Fruit fly (Drosophila melanogaster) whole organism, embryonic: Measurements from ENCODE around the gene CG43401.

Experiments
- CG12071 ChIP-seq: fragments of 200-800 bp; sonication (Bioruptor generic); optimal IDR thresholded peaks from 3 replicates; lab custom pipeline; 2018; ENCODE audit warnings: missing biosample characterization, mild to moderate bottlenecking, missing genetic modification characterization
- CG13296 ChIP-seq: fragments of 200-800 bp; sonication (Bioruptor generic); optimal IDR thresholded peaks from 3 replicates; lab custom pipeline; 2018; ENCODE audit warnings: missing biosample characterization, mild to moderate bottlenecking, missing genetic modification characterization
- CG13775 ChIP-seq: fragments of 200-800 bp; sonication (Bioruptor generic); optimal IDR thresholded peaks from 3 replicates; lab custom pipeline; 2017; ENCODE audit warnings: missing biosample characterization, mild to moderate bottlenecking, missing genetic modification characterization
- CG14050 ChIP-seq: fragments of 200-800 bp; sonication (Bioruptor generic); IDR thresholded peaks from 3 replicates; pipeline ENCODE4 v1.3.6; 2022; ENCODE audit warnings: missing biosample characterization, missing genetic modification characterization
- CG18476 ChIP-seq: fragments of 200-800 bp; sonication (Bioruptor generic); optimal IDR thresholded peaks from 2 replicates; lab custom pipeline; 2016; ENCODE audit warnings: missing biosample characterization, mild to moderate bottlenecking, missing genetic modification characterization
- CG2678 ChIP-seq: fragments of 200-800 bp; sonication (Bioruptor generic); optimal IDR thresholded peaks from 3 replicates; lab custom pipeline; 2019; ENCODE audit warnings: missing biosample characterization, mild to moderate bottlenecking, missing genetic modification characterization, moderate library complexity
- CG31224 ChIP-seq: fragments of 200-800 bp; sonication (Bioruptor generic); IDR thresholded peaks from 2 replicates; pipeline ENCODE4 v1.3.6; 2022; ENCODE audit warnings: missing biosample characterization, missing genetic modification characterization
- CG4730 ChIP-seq: fragments of 200-800 bp; sonication (Bioruptor generic); IDR thresholded peaks from 2 replicates; pipeline ENCODE4 v1.3.6; 2022; ENCODE audit warnings: missing biosample characterization, missing genetic modification characterization
- CG6654 ChIP-seq: fragments of 200-800 bp; sonication (Bioruptor generic); optimal IDR thresholded peaks from 2 replicates; lab custom pipeline; 2017; ENCODE audit warnings: missing biosample characterization, mild to moderate bottlenecking, missing genetic modification characterization
- CG7839 ChIP-seq: fragments of 200-800 bp; sonication (Bioruptor generic); optimal IDR thresholded peaks from 3 replicates; lab custom pipeline; 2018; ENCODE audit warnings: missing biosample characterization, mild to moderate bottlenecking, missing genetic modification characterization, moderate library complexity
- CG8359 ChIP-seq: fragments of 200-800 bp; sonication (Bioruptor generic); optimal IDR thresholded peaks from 2 replicates; lab custom pipeline; 2017; ENCODE audit warnings: missing biosample characterization, mild to moderate bottlenecking, missing genetic modification characterization, borderline replicate concordance
- CG8388 ChIP-seq: fragments of 200-800 bp; sonication (Bioruptor generic); optimal IDR thresholded peaks from 2 replicates; lab custom pipeline; 2019; ENCODE audit warnings: missing biosample characterization, mild to moderate bottlenecking, missing genetic modification characterization, moderate library complexity
- CG9727 ChIP-seq: fragments of 200-800 bp; sonication (Bioruptor generic); optimal IDR thresholded peaks from 3 replicates; lab custom pipeline; 2017; ENCODE audit warnings: missing biosample characterization, mild to moderate bottlenecking, missing genetic modification characterization
- Dfd ChIP-seq, 2 experiments: fragments of >200 bp; optimal IDR thresholded peaks; 2 replicates each; lab custom pipeline; 2017; ENCODE audit warnings: missing biosample characterization in 2 of 2, missing genetic modification characterization in 2 of 2
- Drgx ChIP-seq: fragments of 200-800 bp; sonication (Bioruptor generic); IDR thresholded peaks from 2 replicates; pipeline ENCODE4 v1.3.6; 2022; ENCODE audit warnings: missing biosample characterization, missing genetic modification characterization
- Fer1 ChIP-seq: fragments of 200-800 bp; sonication (Bioruptor generic); optimal IDR thresholded peaks from 2 replicates; lab custom pipeline; 2017; ENCODE audit warnings: missing biosample characterization, mild to moderate bottlenecking, missing genetic modification characterization
- HLHmδ ChIP-seq: fragments of 200-800 bp; sonication (Bioruptor generic); optimal IDR thresholded peaks from 2 replicates; lab custom pipeline; 2018; ENCODE audit warnings: missing biosample characterization, mild to moderate bottlenecking, missing genetic modification characterization, moderate library complexity
- HmgD ChIP-seq: fragments of 200-800 bp; sonication (Bioruptor generic); optimal IDR thresholded peaks from 3 replicates; lab custom pipeline; 2016; ENCODE audit warnings: missing biosample characterization, missing genetic modification characterization
- Hr39 ChIP-seq: fragments of >200 bp; optimal IDR thresholded peaks from 2 replicates; lab custom pipeline; 2017
- MBD-R2 ChIP-seq: fragments of 200-800 bp; sonication (Bioruptor generic); IDR thresholded peaks from 2 replicates; pipeline ENCODE4 v1.3.6; 2022; ENCODE audit warnings: missing biosample characterization, missing genetic modification characterization
- Nf-YA ChIP-seq: fragments of 200-800 bp; sonication (Bioruptor generic); IDR thresholded peaks from 2 replicates; pipeline ENCODE4 v1.3.6; 2022; ENCODE audit warnings: missing biosample characterization, missing genetic modification characterization
- Oli ChIP-seq: fragments of 200-800 bp; sonication (Bioruptor generic); optimal IDR thresholded peaks from 2 replicates; lab custom pipeline; 2018; ENCODE audit warnings: missing biosample characterization, mild to moderate bottlenecking, missing genetic modification characterization, moderate library complexity
- Side ChIP-seq: fragments of 200-800 bp; sonication (Bioruptor generic); optimal IDR thresholded peaks from 2 replicates; lab custom pipeline; 2016; ENCODE audit warnings: missing biosample characterization, missing genetic modification characterization
- Sox100B ChIP-seq: fragments of 200-800 bp; sonication (Bioruptor generic); optimal IDR thresholded peaks from 3 replicates; lab custom pipeline; 2018; ENCODE audit warnings: missing biosample characterization, mild to moderate bottlenecking, missing genetic modification characterization
- ara ChIP-seq: fragments of 200-800 bp; sonication (Bioruptor generic); IDR thresholded peaks from 2 replicates; pipeline ENCODE4 v1.3.6; 2022; ENCODE audit warnings: missing biosample characterization, missing genetic modification characterization
- cas ChIP-seq: fragments of 200-800 bp; sonication (Bioruptor generic); IDR thresholded peaks from 2 replicates; pipeline ENCODE4 v1.3.6; 2022; ENCODE audit warnings: missing biosample characterization, missing genetic modification characterization
- cg ChIP-seq: fragments of 200-800 bp; sonication (Bioruptor generic); optimal IDR thresholded peaks from 3 replicates; lab custom pipeline; 2019; ENCODE audit warnings: missing biosample characterization, mild to moderate bottlenecking, missing genetic modification characterization, moderate library complexity
- chn ChIP-seq: fragments of 200-800 bp; sonication (Bioruptor generic); optimal IDR thresholded peaks from 2 replicates; lab custom pipeline; 2016; ENCODE audit warnings: missing biosample characterization, missing genetic modification characterization
- ci ChIP-seq: fragments of 200-800 bp; sonication (Bioruptor generic); IDR thresholded peaks from 3 replicates; pipeline ENCODE4 v1.3.6; 2022; ENCODE audit warnings: missing biosample characterization, missing genetic modification characterization
- da ChIP-seq: fragments of 200-800 bp; sonication (Bioruptor generic); optimal IDR thresholded peaks from 2 replicates; lab custom pipeline; 2016; ENCODE audit warnings: missing biosample characterization, missing genetic modification characterization
- danr ChIP-seq: fragments of 200-800 bp; sonication (Bioruptor generic); IDR thresholded peaks from 2 replicates; pipeline ENCODE4 v1.3.6; 2022; ENCODE audit warnings: missing biosample characterization, missing genetic modification characterization
- dati ChIP-seq: fragments of 200-800 bp; sonication (Bioruptor generic); IDR thresholded peaks from 2 replicates; pipeline ENCODE4 v1.3.6; 2022; ENCODE audit warnings: missing biosample characterization, missing genetic modification characterization
- ems ChIP-seq: fragments of 200-800 bp; sonication (Bioruptor generic); optimal IDR thresholded peaks from 3 replicates; lab custom pipeline; 2016; ENCODE audit warnings: missing biosample characterization, missing genetic modification characterization
- esg ChIP-seq: fragments of 200-800 bp; sonication (Bioruptor generic); conservative IDR thresholded peaks from 2 replicates; pipeline ENCODE4 v1.3.6; 2022; ENCODE audit warnings: missing biosample characterization, missing genetic modification characterization
- gcm ChIP-seq: fragments of 200-800 bp; sonication (Bioruptor generic); optimal IDR thresholded peaks from 2 replicates; lab custom pipeline; 2019; ENCODE audit warnings: missing biosample characterization, mild to moderate bottlenecking, missing genetic modification characterization, moderate library complexity
- gem ChIP-seq: fragments of 200-800 bp; sonication (Bioruptor generic); optimal IDR thresholded peaks from 2 replicates; lab custom pipeline; 2019; ENCODE audit warnings: missing biosample characterization, mild to moderate bottlenecking, missing genetic modification characterization, moderate library complexity
- hb ChIP-seq: fragments of 200-800 bp; sonication (Bioruptor generic); IDR thresholded peaks from 3 replicates; pipeline ENCODE4 v1.3.6; 2022; ENCODE audit warnings: missing biosample characterization, missing genetic modification characterization; ENCODE audit not compliant: partially characterized antibody
- hkb ChIP-seq, 2 experiments: fragments of 200-800 bp in 1 of 2; fragments of >200 bp in 1 of 2; sonication (Bioruptor generic) in 1 of 2; IDR thresholded peaks in 1 of 2; optimal IDR thresholded peaks in 1 of 2; 2 replicates each; pipeline versions ENCODE4 v1.3.6 to Lab custom; 2017 to 2022; ENCODE audit warnings: missing biosample characterization in 1 of 2, missing genetic modification characterization in 1 of 2
- ken ChIP-seq: fragments of 200-800 bp; sonication (Bioruptor generic); IDR thresholded peaks from 3 replicates; pipeline ENCODE4 v1.3.6; 2022; ENCODE audit warnings: missing biosample characterization, missing genetic modification characterization
- nau ChIP-seq: fragments of 200-800 bp; sonication (Bioruptor generic); optimal IDR thresholded peaks from 3 replicates; lab custom pipeline; 2017; ENCODE audit warnings: missing biosample characterization, mild to moderate bottlenecking, missing genetic modification characterization, missing genetic modification reagents
- prd ChIP-seq, 3 experiments: fragments of >200 bp in 2 of 3; fragments of 200-800 bp in 1 of 3; sonication (Bioruptor generic) in 1 of 3; optimal IDR thresholded peaks in 2 of 3; IDR thresholded peaks in 1 of 3; 2 replicates in 2 of 3; 3 replicates in 1 of 3; pipeline versions ENCODE4 v1.3.6 to Lab custom; 2017 to 2022; ENCODE audit warnings: missing biosample characterization in 1 of 3, missing genetic modification characterization in 1 of 3
- rib ChIP-seq: fragments of 200-800 bp; sonication (Bioruptor generic); IDR thresholded peaks from 2 replicates; pipeline ENCODE4 v1.3.6; 2022; ENCODE audit warnings: missing biosample characterization, missing genetic modification characterization
- sens ChIP-seq: fragments of 200-800 bp; sonication (Bioruptor generic); peaks from one replicate; lab custom pipeline; 2016; ENCODE audit warnings: missing biosample characterization, missing genetic modification characterization
- sisA ChIP-seq: fragments of 200-800 bp; sonication (Bioruptor generic); IDR thresholded peaks from 2 replicates; pipeline ENCODE4 v1.3.6; 2022; ENCODE audit warnings: missing biosample characterization, missing genetic modification characterization
- sr ChIP-seq: fragments of 200-800 bp; sonication (Bioruptor generic); IDR thresholded peaks from 3 replicates; pipeline ENCODE4 v1.3.6; 2022; ENCODE audit warnings: missing biosample characterization, missing genetic modification characterization
- unc-4 ChIP-seq: fragments of 200-800 bp; sonication (Bioruptor generic); IDR thresholded peaks from 2 replicates; pipeline ENCODE4 v1.3.6; 2022; ENCODE audit warnings: missing biosample characterization, missing genetic modification characterization; ENCODE audit not compliant: partially characterized antibody

CG43401 gene

DNA sequence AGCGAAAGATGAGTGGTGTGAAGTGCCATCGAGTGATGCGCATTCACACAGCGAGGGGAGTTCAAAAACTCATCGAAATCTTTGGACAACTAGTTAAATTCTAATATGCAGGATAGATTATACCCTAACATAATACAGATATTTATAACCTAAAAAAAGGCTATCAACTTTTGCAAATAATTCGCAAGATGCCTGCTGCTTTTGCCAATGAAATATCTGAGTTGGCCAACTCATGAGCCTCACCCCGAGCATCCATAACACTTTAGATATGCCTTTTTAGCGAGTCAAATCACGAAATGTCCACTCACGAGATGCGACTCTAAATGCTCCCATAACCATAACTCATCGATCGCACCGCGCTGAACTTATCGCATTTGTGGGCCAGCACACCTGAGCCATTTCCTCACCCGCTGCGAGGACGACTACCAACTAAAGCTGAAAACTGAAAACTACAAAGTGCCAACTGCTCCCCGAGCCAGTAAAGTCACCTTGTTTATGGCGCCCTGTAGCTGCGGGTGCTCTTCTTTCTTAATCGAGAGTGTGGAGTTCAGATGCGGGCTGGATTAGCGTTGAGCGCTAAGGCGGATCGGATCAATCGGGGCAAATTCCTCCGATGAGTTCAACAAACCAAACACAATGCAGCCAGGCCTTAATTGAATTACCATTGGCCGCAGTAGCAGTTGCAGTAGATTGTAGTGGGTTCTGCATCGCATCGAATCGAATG is 21.6 kb downstream of the CG43401 start:
- TF ChIP-seq ara (GFP tag; lab: Robert Waterston, UW): no peak
- peak; percentile 5 for TF ChIP-seq Oli
- no peak for TF ChIP-seq HLHmδ (GFP tag; lab: Kevin White, UChicago)
- TF ChIP-seq gcm (GFP tag; lab: Kevin White, UChicago): peak; percentile 94
- TF ChIP-seq CG18476: peak; percentile 73
- peak; percentile 87 for TF ChIP-seq hkb (optimal IDR thresholded peaks at IDR 0.05; lab: Kevin White, UChicago)
- TF ChIP-seq hkb (GFP tag; IDR thresholded peaks at IDR 0.05; lab: Robert Waterston, UW): no peak
- no peak for TF ChIP-seq ci
- TF ChIP-seq Nf-YA (GFP tag; lab: Robert Waterston, UW): no peak
- no peak for TF ChIP-seq Side (GFP tag; lab: Kevin White, UChicago)
- TF ChIP-seq chn (GFP tag; lab: Kevin White, UChicago): peak; percentile 9
- peak; percentile 63 for TF ChIP-seq sens (GFP tag; lab: Kevin White, UChicago)
- no peak for TF ChIP-seq prd (optimal IDR thresholded peaks at IDR 0.05; lab: Kevin White, UChicago)
- TF ChIP-seq prd (GFP tag; IDR thresholded peaks at IDR 0.05; lab: Robert Waterston, UW): 0 out of 3 replicates have a peak, but pooled peaks have one; percentile 26
- TF ChIP-seq Hr39 (lab: Kevin White, UChicago): no peak
- no peak for TF ChIP-seq dati
- TF ChIP-seq ken (GFP tag; lab: Robert Waterston, UW): no peak
- TF ChIP-seq sr (GFP tag; lab: Robert Waterston, UW): no peak
- TF ChIP-seq, all 482 proteins: peak for 7

- peak; percentile 14 for TF ChIP-seq gem
- TF ChIP-seq sens (GFP tag; lab: Kevin White, UChicago): peak; percentile 73
- no peak for TF ChIP-seq Sox100B (GFP tag; lab: Kevin White, UChicago)
- TF ChIP-seq Drgx: peak; percentile 30; the same call in 1 of the 2 replicates
Observed at dm6 chr2L:1455498-1455897, 27.2 kb downstream of the CG43401 start.

DNA sequence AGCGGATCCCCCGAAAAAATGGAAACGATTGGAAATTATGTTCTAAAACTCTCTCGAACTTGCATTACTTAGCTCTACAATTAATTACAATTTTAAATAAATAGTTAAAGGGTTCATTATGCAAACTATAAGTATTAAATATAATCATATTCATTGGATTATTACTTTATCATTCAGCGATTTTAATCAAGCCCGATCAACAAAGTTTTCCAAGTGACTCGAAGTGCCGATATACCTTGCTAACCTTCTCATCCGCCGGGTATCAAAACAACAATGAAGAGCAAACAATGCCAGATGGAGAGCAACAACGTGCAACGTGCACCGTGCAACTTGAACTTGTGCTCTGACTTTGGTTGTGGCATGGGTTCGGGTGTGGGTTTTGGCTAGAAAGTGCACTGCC is 28.0 kb downstream of the CG43401 start:
- TF ChIP-seq hkb (optimal IDR thresholded peaks at IDR 0.05; lab: Kevin White, UChicago): no peak
- TF ChIP-seq hkb (GFP tag; IDR thresholded peaks at IDR 0.05; lab: Robert Waterston, UW): peak; percentile 58
- TF ChIP-seq MBD-R2 (GFP tag; lab: Robert Waterston, UW): no peak
- TF ChIP-seq ems (GFP tag; lab: Kevin White, UChicago): no peak
- TF ChIP-seq esg (GFP tag; lab: Robert Waterston, UW): peak; percentile 20; the same call in 1 of the 2 replicates
- TF ChIP-seq Dfd (GFP tag; optimal IDR thresholded peaks at IDR 0.05; lab: Kevin White, UChicago): no peak
- TF ChIP-seq nau (GFP tag; lab: Kevin White, UChicago): no peak
- no peak for TF ChIP-seq CG13296 (GFP tag; lab: Kevin White, UChicago)
- TF ChIP-seq da: no peak
- TF ChIP-seq cg (GFP tag; lab: Kevin White, UChicago): no peak
- TF ChIP-seq unc-4 (GFP tag; lab: Robert Waterston, UW): no peak
- no peak; the same call in 1 of the 2 replicates for TF ChIP-seq sisA (GFP tag; lab: Robert Waterston, UW)
- TF ChIP-seq danr (GFP tag; lab: Robert Waterston, UW): no peak
- TF ChIP-seq CG31224: 0 out of 2 replicates have a peak, but pooled peaks have one; percentile 8
- peak; percentile 55 for TF ChIP-seq CG2678 (tag; lab: Kevin White, UChicago)
- no peak for TF ChIP-seq cas
- no peak for TF ChIP-seq CG14050 (GFP tag; lab: Robert Waterston, UW)
- TF ChIP-seq CG7839: peak; percentile 66
- TF ChIP-seq Fer1 (GFP tag; lab: Kevin White, UChicago): no peak
- no peak for TF ChIP-seq hb (GFP tag; lab: Robert Waterston, UW)
- peak; percentile 60 for TF ChIP-seq CG8388 (GFP tag; lab: Kevin White, UChicago)
- peak; percentile 28 for TF ChIP-seq CG13775 (GFP tag; lab: Kevin White, UChicago)
- TF ChIP-seq CG12071 (GFP tag; lab: Kevin White, UChicago): no peak
- TF ChIP-seq rib (GFP tag; lab: Robert Waterston, UW): no peak
- no peak for TF ChIP-seq CG4730 (GFP tag; lab: Robert Waterston, UW)
- TF ChIP-seq HmgD: no peak
- TF ChIP-seq CG8359: peak; percentile 66
- TF ChIP-seq Oli: peak; percentile 56
- TF ChIP-seq CG9727: peak; percentile 72
- peak; percentile 21 for TF ChIP-seq CG6654 (GFP tag; lab: Kevin White, UChicago)
